Worm (Caenorhabditis elegans): ENCODE data around the gene acr-25.

Gene acr-25

ce11 chrIV:6473140-6473539, 9.0 kb downstream of the acr-25 start, which contains the start of gene Y73B6BL.27:
Y73B6BL.27 (minus strand) TSS chrIV:6473240.
- TF ChIP-seq nhr-77 (tag; optimal IDR thresholded peaks at IDR 0.05) (no peak), fkh-8 (tag; optimal IDR thresholded peaks at IDR 0.05) (no peak), skn-1 (tag; optimal IDR thresholded peaks at IDR 0.05) (no peak), sptf-1 (tag; optimal IDR thresholded peaks at IDR 0.05) (no peak)

DNA sequence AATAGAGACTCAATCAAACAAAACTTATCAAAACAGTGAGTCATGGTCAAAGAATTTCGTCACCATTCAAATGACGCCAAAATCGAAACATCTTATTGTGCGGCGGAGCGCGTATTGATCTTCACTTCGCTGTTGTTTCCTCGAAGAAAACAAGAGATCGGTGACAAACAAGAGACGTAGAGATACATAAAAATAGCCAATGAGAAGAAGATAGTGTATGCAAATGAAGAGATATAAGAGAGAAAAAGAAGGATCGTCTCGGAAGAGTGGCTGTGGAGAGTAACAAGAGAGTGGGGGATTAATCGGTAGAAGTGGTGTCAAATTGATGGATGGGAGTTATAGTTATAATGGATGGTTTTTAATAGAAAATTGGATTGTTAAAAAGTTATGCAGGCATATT, 10.6 kb downstream of the acr-25 start:
- peak; percentile 71 for TF ChIP-seq snu-23 (GFP tag; optimal IDR thresholded peaks at IDR 0.05)
- TF ChIP-seq ztf-11 (tag; optimal IDR thresholded peaks at IDR 0.05), result no peak
- TF ChIP-seq ceh-88 (GFP tag; IDR thresholded peaks at IDR 0.05), result no peak
- peak; percentile 4 for TF ChIP-seq C16A3.4 (tag; optimal IDR thresholded peaks at IDR 0.05)
- no peak for TF ChIP-seq nhr-76 (tag; optimal IDR thresholded peaks at IDR 0.05)
- peak; percentile 81 for TF ChIP-seq nhr-85 (tag)
- peak; percentile 47 for TF ChIP-seq irx-1 (tag; optimal IDR thresholded peaks at IDR 0.05)
- peak; percentile 28 for TF ChIP-seq lin-39 (tag; optimal IDR thresholded peaks at IDR 0.05)
- TF ChIP-seq nhr-71 (tag; optimal IDR thresholded peaks at IDR 0.05), result peak; percentile 63
- TF ChIP-seq aha-1 (tag; optimal IDR thresholded peaks at IDR 0.05), result no peak
- peak; percentile 32 for TF ChIP-seq lir-3 (tag; optimal IDR thresholded peaks at IDR 0.05; ENCODE audit: poor library complexity)
- TF ChIP-seq sox-4 (tag; optimal IDR thresholded peaks at IDR 0.05), result no peak
- peak; percentile 42 for TF ChIP-seq fos-1 (tag; optimal IDR thresholded peaks at IDR 0.05)
- TF ChIP-seq ceh-90 (tag; optimal IDR thresholded peaks at IDR 0.05), result no peak
- peak; percentile 31 for TF ChIP-seq tbx-2 (tag; optimal IDR thresholded peaks at IDR 0.05)
- TF ChIP-seq nhr-47 (tag; optimal IDR thresholded peaks at IDR 0.05), result peak; percentile 56
- peak; percentile 49 for TF ChIP-seq swsn-7 (tag; optimal IDR thresholded peaks at IDR 0.05)
- peak; percentile 59 to 63 for TF ChIP-seq efl-1 (optimal IDR thresholded peaks at IDR 0.05)
- TF ChIP-seq efl-1 (GFP tag; optimal IDR thresholded peaks at IDR 0.05 in 1 of 2), result peak; percentile 52 to 53
- peak; percentile 35 for TF ChIP-seq rnt-1 (tag; optimal IDR thresholded peaks at IDR 0.05)
- no peak for TF ChIP-seq Y116A8C.19 (tag; optimal IDR thresholded peaks at IDR 0.05; ENCODE audit: borderline replicate concordance)
- TF ChIP-seq lin-15B (tag; optimal IDR thresholded peaks at IDR 0.05), result peak; percentile 45
- TF ChIP-seq zip-4 (GFP tag; optimal IDR thresholded peaks at IDR 0.05), result no peak
- peak; percentile 22 to 50 (median 27) for TF ChIP-seq dpl-1 (GFP tag; optimal IDR thresholded peaks at IDR 0.05)
- TF ChIP-seq ztf-4 (tag; optimal IDR thresholded peaks at IDR 0.05), result no peak
- peak; percentile 30 for TF ChIP-seq snpc-4 (tag; optimal IDR thresholded peaks at IDR 0.05)
- peak; percentile 43 for TF ChIP-seq nhr-20 (tag; optimal IDR thresholded peaks at IDR 0.05)
- no peak for TF ChIP-seq zag-1 (tag; optimal IDR thresholded peaks at IDR 0.05)
- TF ChIP-seq isw-1 (GFP tag; IDR thresholded peaks at IDR 0.05), result no peak; the same call in 1 of the 2 replicates
- peak; percentile 25 for TF ChIP-seq nhr-90 (tag; optimal IDR thresholded peaks at IDR 0.05; ENCODE audit: poor library complexity)
- TF ChIP-seq dsc-1 (tag; optimal IDR thresholded peaks at IDR 0.05), result peak; percentile 24
- TF ChIP-seq unc-62 (GFP tag; optimal IDR thresholded peaks at IDR 0.05), result no peak
- TF ChIP-seq hlh-4 (tag; optimal IDR thresholded peaks at IDR 0.05), result no peak
- TF ChIP-seq skn-1 (tag; optimal IDR thresholded peaks at IDR 0.05), result peak; percentile 22
- peak; percentile 88 for TF ChIP-seq lin-14 (GFP tag; optimal IDR thresholded peaks at IDR 0.05)
- peak; percentile 33 for TF ChIP-seq fkh-10 (GFP tag; optimal IDR thresholded peaks at IDR 0.05)
- no peak for TF ChIP-seq pax-3 (tag; optimal IDR thresholded peaks at IDR 0.05)
- TF ChIP-seq ceh-82 (tag; optimal IDR thresholded peaks at IDR 0.05), result peak in 2 of 3 experiments; percentile 31 to 43
- peak; percentile 54 to 76 for TF ChIP-seq lsy-2 (tag; optimal IDR thresholded peaks at IDR 0.05)
- peak; percentile 31 for TF ChIP-seq jun-1 (tag; optimal IDR thresholded peaks at IDR 0.05)
- TF ChIP-seq F16B12.6 (tag; optimal IDR thresholded peaks at IDR 0.05), result peak; percentile 6
- peak; percentile 2 for TF ChIP-seq xbp-1 (tag; optimal IDR thresholded peaks at IDR 0.05)
- peak; percentile 3 for TF ChIP-seq fkh-8 (tag; optimal IDR thresholded peaks at IDR 0.05)
- peak; percentile 75 for TF ChIP-seq blmp-1 (tag; optimal IDR thresholded peaks at IDR 0.05)
- TF ChIP-seq mep-1 (tag; optimal IDR thresholded peaks at IDR 0.05), result peak; percentile 85
- TF ChIP-seq lin-35 (GFP tag; optimal IDR thresholded peaks at IDR 0.05), result peak; percentile 21 to 52
- TF ChIP-seq lin-13 (GFP tag; optimal IDR thresholded peaks at IDR 0.05), result peak; percentile 6
